Fruit fly (Drosophila melanogaster) whole organism, embryonic: ENCODE data around the gene Lcp65Ac.

Source experiments
- CG3281 ChIP-seq: fragments of 200-800 bp; sonication (Bioruptor generic); optimal IDR thresholded peaks from 3 replicates; lab custom pipeline; 2017; ENCODE audit warnings: missing biosample characterization, mild to moderate bottlenecking, missing genetic modification characterization
- CG4282 ChIP-seq: fragments of 200-800 bp; sonication (Bioruptor generic); optimal IDR thresholded peaks from 2 replicates; lab custom pipeline; 2016; ENCODE audit warnings: missing biosample characterization, missing genetic modification characterization
- CG5953 ChIP-seq: fragments of 200-800 bp; sonication (Bioruptor generic); IDR thresholded peaks from 2 replicates; pipeline ENCODE4 v1.3.6; 2022; ENCODE audit warnings: missing biosample characterization, missing genetic modification characterization
- CG8359 ChIP-seq: fragments of 200-800 bp; sonication (Bioruptor generic); optimal IDR thresholded peaks from 2 replicates; lab custom pipeline; 2017; ENCODE audit warnings: missing biosample characterization, mild to moderate bottlenecking, missing genetic modification characterization, borderline replicate concordance
- Dp ChIP-seq: fragments of 200-800 bp; sonication (Bioruptor generic); optimal IDR thresholded peaks from 2 replicates; lab custom pipeline; 2018; ENCODE audit warnings: missing biosample characterization, mild to moderate bottlenecking, missing genetic modification characterization, moderate library complexity
- Oli ChIP-seq: fragments of 200-800 bp; sonication (Bioruptor generic); optimal IDR thresholded peaks from 2 replicates; lab custom pipeline; 2018; ENCODE audit warnings: missing biosample characterization, mild to moderate bottlenecking, missing genetic modification characterization, moderate library complexity
- Optix ChIP-seq: fragments of 200-800 bp; sonication (Bioruptor generic); IDR thresholded peaks from 3 replicates; pipeline ENCODE4 v1.3.6; 2022; ENCODE audit warnings: missing biosample characterization, missing genetic modification characterization
- dati ChIP-seq: fragments of 200-800 bp; sonication (Bioruptor generic); IDR thresholded peaks from 2 replicates; pipeline ENCODE4 v1.3.6; 2022; ENCODE audit warnings: missing biosample characterization, missing genetic modification characterization
- nom ChIP-seq: fragments of 200-800 bp; sonication (Bioruptor generic); optimal IDR thresholded peaks from 2 replicates; lab custom pipeline; 2017; ENCODE audit warnings: missing biosample characterization, missing genetic modification characterization, mild to moderate bottlenecking, moderate library complexity, missing genetic modification reagents
- seq ChIP-seq: fragments of 200-800 bp; sonication (Bioruptor generic); IDR thresholded peaks from 2 replicates; pipeline ENCODE4 v1.3.6; 2022; ENCODE audit warnings: missing biosample characterization, missing genetic modification characterization
- stwl ChIP-seq: fragments of 200-800 bp; sonication (Bioruptor generic); optimal IDR thresholded peaks from 3 replicates; lab custom pipeline; 2018; ENCODE audit warnings: missing biosample characterization, mild to moderate bottlenecking, missing genetic modification characterization, moderate library complexity

DNA sequence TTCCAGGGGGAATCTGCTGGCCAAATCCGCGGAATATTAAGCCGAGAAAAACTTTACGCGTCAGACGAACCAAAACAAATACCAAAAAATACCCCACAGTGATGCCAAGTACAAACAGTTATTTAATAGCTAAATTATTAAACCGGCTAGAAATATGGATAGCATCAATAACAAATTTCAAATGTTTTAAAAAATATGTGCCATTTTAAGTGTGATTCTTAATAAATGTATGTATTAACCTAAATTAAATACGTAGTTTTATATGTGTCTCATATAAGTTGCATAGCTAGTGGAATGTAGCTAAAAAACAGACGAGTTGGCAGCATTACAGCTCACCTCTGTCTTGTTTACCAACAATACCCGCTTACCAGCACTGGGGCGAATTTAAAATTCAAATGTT is 37.2 kb downstream of the Lcp65Ac start, which contains the start of gene CG10274:
- TF ChIP-seq dati (GFP tag; lab: Robert Waterston, UW) (no peak), seq (no peak), CG8359 (GFP tag; lab: Kevin White, UChicago) (no peak), Dp (peak; percentile 75), Optix (GFP tag; lab: Robert Waterston, UW) (no peak), Oli (tag; lab: Kevin White, UChicago) (peak; percentile 68), nom (no peak), stwl (tag; lab: Kevin White, UChicago) (peak; percentile 90), CG4282 (no peak), CG3281 (GFP tag; lab: Kevin White, UChicago) (no peak), CG5953 (GFP tag; lab: Robert Waterston, UW) (no peak)
